Worm (Caenorhabditis elegans): ENCODE data around the gene F48G7.13.

Gene F48G7.13

DNA sequence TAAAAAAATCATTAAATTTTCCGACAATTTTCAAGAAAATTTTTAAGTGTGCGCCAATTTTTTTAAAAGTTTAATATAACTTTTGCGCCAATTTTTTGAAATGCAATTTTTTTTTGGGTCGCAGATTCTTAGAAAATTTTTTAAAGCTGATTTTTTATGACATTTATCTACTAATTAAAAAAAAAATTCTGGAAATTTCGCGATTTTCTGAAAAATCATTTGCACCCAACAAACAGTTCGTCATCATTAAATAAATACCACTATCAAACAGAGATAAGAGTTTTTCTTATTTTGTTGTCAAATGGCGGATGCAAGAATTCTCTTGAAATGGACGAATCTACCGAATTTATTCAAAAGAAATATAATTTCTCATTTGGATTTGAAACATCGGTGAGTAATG, at the start of gene F48G7.13:
F48G7.13 (plus strand) TSS at position 301 of the 400 bp plus-strand sequence.
- TF ChIP-seq cog-1 (tag; optimal IDR thresholded peaks at IDR 0.05) (no peak), klf-2 (GFP tag; conservative IDR thresholded peaks at IDR 0.05) (no peak)

- no peak for TF ChIP-seq klf-2 (GFP tag; conservative IDR thresholded peaks at IDR 0.05)
- TF ChIP-seq ztf-23 (GFP tag; IDR thresholded peaks at IDR 0.05) = no peak
- TF ChIP-seq med-1 (GFP tag; optimal IDR thresholded peaks at IDR 0.05; ENCODE audit: insufficient read depth) = no peak
- TF ChIP-seq flt-1 (GFP tag; IDR thresholded peaks at IDR 0.05) = no peak
- TF ChIP-seq T22C8.4 (GFP tag; IDR thresholded peaks at IDR 0.05) = no peak
- TF ChIP-seq cog-1 (tag; optimal IDR thresholded peaks at IDR 0.05) = no peak
- no peak for TF ChIP-seq ref-1 (GFP tag; conservative IDR thresholded peaks at IDR 0.05)
- TF ChIP-seq ztf-29 (GFP tag; IDR thresholded peaks at IDR 0.05) = no peak
- no peak for TF ChIP-seq tab-1 (GFP tag; IDR thresholded peaks at IDR 0.05)
Measured at ce11 chrV:565984-566383, 49.4 kb upstream of the F48G7.13 start, which contains the start of gene sri-73. sri-73 (minus strand) TSS chrV:566084.

DNA sequence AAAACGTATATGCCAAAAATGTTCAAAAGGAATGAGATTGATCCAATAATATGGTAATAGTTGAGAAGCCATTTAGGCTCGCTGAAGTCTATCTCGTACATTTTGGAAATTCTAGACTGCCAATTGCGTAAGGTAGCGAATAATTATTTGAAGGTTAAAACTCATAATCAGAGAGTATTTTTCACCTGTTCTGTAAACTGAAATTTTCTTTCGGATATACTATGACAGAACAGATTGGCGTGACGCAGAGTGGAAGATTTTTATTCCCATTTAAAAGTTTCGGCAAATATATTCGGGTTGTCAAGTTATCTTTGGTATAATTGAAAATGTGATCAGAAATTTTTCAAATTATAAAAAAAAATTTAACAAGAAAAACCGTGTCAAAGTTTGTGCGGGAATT, 47.3 kb upstream of the F48G7.13 start, which contains the start of gene sri-72:
sri-72 (minus strand) TSS at position 101 of the 400 bp plus-strand sequence.
- TF ChIP-seq cog-1 (tag; optimal IDR thresholded peaks at IDR 0.05) = no peak
- no peak for TF ChIP-seq ztf-23 (GFP tag; IDR thresholded peaks at IDR 0.05)
- TF ChIP-seq klf-2 (GFP tag; conservative IDR thresholded peaks at IDR 0.05) = no peak
- no peak for TF ChIP-seq med-1 (GFP tag; optimal IDR thresholded peaks at IDR 0.05; ENCODE audit: insufficient read depth)
- no peak for TF ChIP-seq ztf-29 (GFP tag; IDR thresholded peaks at IDR 0.05)
- no peak for TF ChIP-seq ref-1 (GFP tag; conservative IDR thresholded peaks at IDR 0.05)
- TF ChIP-seq tab-1 (GFP tag; IDR thresholded peaks at IDR 0.05) = no peak
- no peak for TF ChIP-seq flt-1 (GFP tag; IDR thresholded peaks at IDR 0.05)
- TF ChIP-seq T22C8.4 (GFP tag; IDR thresholded peaks at IDR 0.05) = no peak

ce11 chrV:574639-575038, 40.7 kb upstream of the F48G7.13 start, which contains the start of gene C14C6.13:
C14C6.13 (minus strand) TSS chrV:574739.
- no peak for TF ChIP-seq T22C8.4 (GFP tag; IDR thresholded peaks at IDR 0.05)
- TF ChIP-seq tab-1 (GFP tag; IDR thresholded peaks at IDR 0.05) = no peak
- no peak for TF ChIP-seq ref-1 (GFP tag; conservative IDR thresholded peaks at IDR 0.05)
- no peak for TF ChIP-seq klf-2 (GFP tag; conservative IDR thresholded peaks at IDR 0.05)
- no peak for TF ChIP-seq ztf-23 (GFP tag; IDR thresholded peaks at IDR 0.05)
- no peak for TF ChIP-seq cog-1 (tag; optimal IDR thresholded peaks at IDR 0.05)
- TF ChIP-seq med-1 (GFP tag; optimal IDR thresholded peaks at IDR 0.05; ENCODE audit: insufficient read depth) = no peak
- no peak for TF ChIP-seq ztf-29 (GFP tag; IDR thresholded peaks at IDR 0.05)
- no peak for TF ChIP-seq flt-1 (GFP tag; IDR thresholded peaks at IDR 0.05)

ce11 chrV:576070-576469, 39.3 kb upstream of the F48G7.13 start, which contains the start of gene K06H6.5:
K06H6.5 (plus strand) TSS chrV:576370.
- TF ChIP-seq med-1 (GFP tag; optimal IDR thresholded peaks at IDR 0.05; ENCODE audit: insufficient read depth) = no peak
- TF ChIP-seq tab-1 (GFP tag; IDR thresholded peaks at IDR 0.05) = no peak
- TF ChIP-seq ref-1 (GFP tag; conservative IDR thresholded peaks at IDR 0.05) = no peak
- no peak for TF ChIP-seq flt-1 (GFP tag; IDR thresholded peaks at IDR 0.05)
- no peak for TF ChIP-seq cog-1 (tag; optimal IDR thresholded peaks at IDR 0.05)
- TF ChIP-seq ztf-23 (GFP tag; IDR thresholded peaks at IDR 0.05) = no peak
- no peak for TF ChIP-seq T22C8.4 (GFP tag; IDR thresholded peaks at IDR 0.05)
- TF ChIP-seq klf-2 (GFP tag; conservative IDR thresholded peaks at IDR 0.05) = no peak

DNA sequence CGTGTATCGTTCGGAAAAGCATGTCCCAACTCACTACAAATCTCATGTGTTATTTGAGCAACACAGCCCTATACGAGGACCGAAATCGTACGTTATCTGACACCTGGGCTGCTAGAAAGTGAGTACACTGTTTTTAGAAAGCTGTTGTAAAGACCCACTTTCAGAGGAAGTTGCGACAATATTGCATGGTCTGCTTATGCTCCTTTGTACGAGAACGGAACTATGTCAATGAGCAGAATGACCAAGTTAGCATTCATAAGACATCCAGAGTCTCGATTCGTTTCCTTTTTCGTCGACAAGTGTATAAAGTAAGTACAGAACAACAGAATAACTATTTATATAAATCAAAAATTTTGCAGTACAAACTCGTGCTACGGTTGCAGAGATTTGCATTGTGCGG, 38.5 kb upstream of the F48G7.13 start:
- TF ChIP-seq ztf-29 (GFP tag; IDR thresholded peaks at IDR 0.05) (no peak), klf-2 (GFP tag; conservative IDR thresholded peaks at IDR 0.05) (no peak), cog-1 (tag; optimal IDR thresholded peaks at IDR 0.05) (no peak), ref-1 (GFP tag; conservative IDR thresholded peaks at IDR 0.05) (no peak), tab-1 (GFP tag; IDR thresholded peaks at IDR 0.05) (no peak), ztf-23 (GFP tag; IDR thresholded peaks at IDR 0.05) (no peak), T22C8.4 (GFP tag; IDR thresholded peaks at IDR 0.05) (no peak), flt-1 (GFP tag; IDR thresholded peaks at IDR 0.05) (no peak), med-1 (GFP tag; optimal IDR thresholded peaks at IDR 0.05; ENCODE audit: insufficient read depth) (no peak)

DNA sequence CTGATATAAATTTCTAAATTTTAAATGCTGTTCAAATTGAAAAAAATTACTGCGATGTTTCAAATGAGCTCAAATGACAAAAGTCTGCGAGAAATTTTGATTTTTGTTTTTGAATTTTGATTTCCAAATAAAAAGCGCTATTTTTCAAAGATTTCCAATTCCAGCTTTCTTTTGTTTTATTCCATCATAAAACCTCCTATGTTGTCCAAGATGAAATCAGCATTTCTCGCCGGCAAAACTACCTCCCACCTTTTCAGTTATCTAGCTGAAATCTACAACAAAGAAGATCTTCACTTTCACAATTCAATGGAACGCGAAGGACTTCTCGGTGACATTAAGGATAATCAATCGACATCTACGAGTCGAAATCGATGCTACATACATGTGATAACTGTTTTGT, 36.4 kb upstream of the F48G7.13 start, which contains the start of gene K06H6.4:
K06H6.4 (plus strand) TSS at position 301 of the 400 bp plus-strand sequence.
- TF ChIP-seq med-1 (GFP tag; optimal IDR thresholded peaks at IDR 0.05; ENCODE audit: insufficient read depth) (no peak), ztf-29 (GFP tag; IDR thresholded peaks at IDR 0.05) (no peak)

DNA sequence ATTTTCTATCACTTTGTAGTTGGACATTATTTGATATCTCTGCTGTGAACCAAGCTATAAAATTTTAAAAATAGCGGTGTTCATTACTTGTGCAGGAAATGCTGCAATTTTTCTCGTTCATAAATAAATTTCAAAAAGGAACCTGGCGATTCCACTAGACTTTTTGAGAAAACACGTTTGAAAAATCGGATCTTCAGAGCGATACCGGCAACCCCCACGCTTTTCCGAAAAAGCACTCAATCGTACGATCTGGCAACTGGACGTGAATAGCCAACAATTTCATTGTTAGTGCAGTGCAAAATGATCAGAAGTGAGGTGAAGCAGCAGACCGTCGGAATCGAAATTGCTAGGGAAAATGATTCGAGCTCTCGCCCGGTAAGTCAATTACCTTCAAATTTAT, 33.8 kb upstream of the F48G7.13 start, which contains the start of gene nstp-7:
nstp-7 (plus strand) TSS at position 301 of the 400 bp plus-strand sequence.
- TF ChIP-seq ref-1 (GFP tag; conservative IDR thresholded peaks at IDR 0.05) (no peak), cog-1 (tag; optimal IDR thresholded peaks at IDR 0.05) (no peak), med-1 (GFP tag; optimal IDR thresholded peaks at IDR 0.05; ENCODE audit: insufficient read depth) (no peak), ztf-23 (GFP tag; IDR thresholded peaks at IDR 0.05) (no peak), ztf-29 (GFP tag; IDR thresholded peaks at IDR 0.05) (no peak), klf-2 (GFP tag; conservative IDR thresholded peaks at IDR 0.05) (no peak), flt-1 (GFP tag; IDR thresholded peaks at IDR 0.05) (no peak), tab-1 (GFP tag; IDR thresholded peaks at IDR 0.05) (no peak), T22C8.4 (GFP tag; IDR thresholded peaks at IDR 0.05) (no peak)

DNA sequence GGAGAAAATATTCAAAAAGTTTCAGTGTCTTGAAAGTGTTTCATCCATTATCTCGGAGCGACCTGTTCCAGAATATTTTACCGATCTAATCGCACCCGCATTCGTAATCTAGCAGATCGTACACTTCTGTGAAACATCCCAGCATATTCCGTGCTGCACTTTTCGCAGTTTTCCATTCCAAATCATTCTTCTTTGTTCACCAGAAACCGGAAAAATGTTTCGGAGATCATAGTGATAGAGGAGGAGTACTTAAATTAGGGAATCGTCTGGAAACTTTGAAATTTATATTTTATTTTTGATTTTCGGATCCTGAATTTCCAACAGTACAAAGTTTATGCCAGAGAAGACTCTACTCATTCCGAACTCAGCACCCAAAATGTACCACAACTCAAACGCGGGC, 29.9 kb upstream of the F48G7.13 start, which contains the start of gene K06H6.2:
K06H6.2 (plus strand) TSS at position 301 of the 400 bp plus-strand sequence.
- TF ChIP-seq ztf-29 (GFP tag; IDR thresholded peaks at IDR 0.05) = no peak
- TF ChIP-seq tab-1 (GFP tag; IDR thresholded peaks at IDR 0.05) = no peak
- TF ChIP-seq ztf-23 (GFP tag; IDR thresholded peaks at IDR 0.05) = no peak
- TF ChIP-seq med-1 (GFP tag; optimal IDR thresholded peaks at IDR 0.05; ENCODE audit: insufficient read depth) = no peak
- no peak for TF ChIP-seq klf-2 (GFP tag; conservative IDR thresholded peaks at IDR 0.05)
- TF ChIP-seq flt-1 (GFP tag; IDR thresholded peaks at IDR 0.05) = no peak
- TF ChIP-seq T22C8.4 (GFP tag; IDR thresholded peaks at IDR 0.05) = no peak
- TF ChIP-seq ref-1 (GFP tag; conservative IDR thresholded peaks at IDR 0.05) = no peak
- no peak for TF ChIP-seq cog-1 (tag; optimal IDR thresholded peaks at IDR 0.05)

ce11 chrV:587818-588217, 27.6 kb upstream of the F48G7.13 start, which contains the start of gene K06H6.1:
K06H6.1 (plus strand) TSS chrV:588118.
- TF ChIP-seq klf-2 (GFP tag; conservative IDR thresholded peaks at IDR 0.05) = no peak
- no peak for TF ChIP-seq ztf-29 (GFP tag; IDR thresholded peaks at IDR 0.05)
- no peak for TF ChIP-seq cog-1 (tag; optimal IDR thresholded peaks at IDR 0.05)
- TF ChIP-seq T22C8.4 (GFP tag; IDR thresholded peaks at IDR 0.05) = no peak
- TF ChIP-seq flt-1 (GFP tag; IDR thresholded peaks at IDR 0.05) = no peak
